Fruit fly (Drosophila melanogaster) whole organism, embryonic: Measurements from ENCODE around the gene Ac3.
A peak's percentile ranks its signal among the peaks of the same experiment; 100 is the strongest.

Experiments
- Ada2b ChIP-seq: fragments of 200-800 bp; sonication (Bioruptor generic); IDR thresholded peaks from 2 replicates; pipeline ENCODE4 v1.3.6; 2022; ENCODE audit warnings: missing biosample characterization, missing genetic modification characterization
- Bdp1 ChIP-seq: fragments of 200-800 bp; sonication (Bioruptor generic); optimal IDR thresholded peaks from 3 replicates; lab custom pipeline; 2016; ENCODE audit warnings: missing biosample characterization, missing genetic modification characterization
- Blimp-1 ChIP-seq: fragments of 200-800 bp; sonication (Bioruptor generic); optimal IDR thresholded peaks from 3 replicates; lab custom pipeline; 2018; ENCODE audit warnings: missing biosample characterization, missing genetic modification characterization, mild to moderate bottlenecking, moderate library complexity, missing genetic modification reagents
- CG10654 ChIP-seq: fragments of 200-800 bp; sonication (Bioruptor generic); optimal IDR thresholded peaks from 2 replicates; lab custom pipeline; 2016; ENCODE audit warnings: missing biosample characterization, missing genetic modification characterization
- CG11247 ChIP-seq: fragments of 200-800 bp; sonication (Bioruptor generic); IDR thresholded peaks from 2 replicates; pipeline ENCODE4 v1.3.6; 2022; ENCODE audit warnings: missing biosample characterization, missing genetic modification characterization
- CG12104 ChIP-seq: fragments of 200-800 bp; sonication (Bioruptor generic); optimal IDR thresholded peaks from 3 replicates; lab custom pipeline; 2016; ENCODE audit warnings: missing biosample characterization, missing genetic modification characterization
- CG12236 ChIP-seq: fragments of 200-800 bp; sonication (Bioruptor generic); optimal IDR thresholded peaks from 2 replicates; lab custom pipeline; 2016; ENCODE audit warnings: missing biosample characterization, missing genetic modification characterization
- CG12299 ChIP-seq: fragments of 200-800 bp; sonication (Bioruptor generic); optimal IDR thresholded peaks from 2 replicates; lab custom pipeline; 2018; ENCODE audit warnings: missing biosample characterization, mild to moderate bottlenecking, missing genetic modification characterization
- CG13624 ChIP-seq: fragments of 200-800 bp; sonication (Bioruptor generic); optimal IDR thresholded peaks from 2 replicates; lab custom pipeline; 2016; ENCODE audit warnings: missing biosample characterization, missing genetic modification characterization
- CG14050 ChIP-seq: fragments of 200-800 bp; sonication (Bioruptor generic); IDR thresholded peaks from 3 replicates; pipeline ENCODE4 v1.3.6; 2022; ENCODE audit warnings: missing biosample characterization, missing genetic modification characterization
- CG14860 ChIP-seq: fragments of 200-800 bp; sonication (Bioruptor generic); IDR thresholded peaks from 3 replicates; pipeline ENCODE4 v1.3.6; 2022; ENCODE audit warnings: missing biosample characterization, missing genetic modification characterization; ENCODE audit not compliant: partially characterized antibody
- CG17802 ChIP-seq: fragments of 200-800 bp; sonication (Bioruptor generic); optimal IDR thresholded peaks from 2 replicates; lab custom pipeline; 2018; ENCODE audit warnings: missing biosample characterization, mild to moderate bottlenecking, missing genetic modification characterization, moderate library complexity
- CG1792 ChIP-seq: fragments of 200-800 bp; sonication (Bioruptor generic); optimal IDR thresholded peaks from 2 replicates; lab custom pipeline; 2016; ENCODE audit warnings: missing biosample characterization, missing genetic modification characterization
- CG2875 ChIP-seq: fragments of 200-800 bp; sonication (Bioruptor generic); optimal IDR thresholded peaks from 2 replicates; lab custom pipeline; 2017; ENCODE audit warnings: missing biosample characterization, mild to moderate bottlenecking, missing genetic modification characterization, missing genetic modification reagents
- CG31441 ChIP-seq: fragments of 200-800 bp; sonication (Bioruptor generic); IDR thresholded peaks from 2 replicates; pipeline ENCODE4 v1.3.6; 2022; ENCODE audit warnings: missing biosample characterization, missing genetic modification characterization
- CG3847 ChIP-seq: fragments of 200-800 bp; sonication (Bioruptor generic); IDR thresholded peaks from 2 replicates; pipeline ENCODE4 v1.3.6; 2022; ENCODE audit warnings: missing biosample characterization, missing genetic modification characterization
- CG4282 ChIP-seq: fragments of 200-800 bp; sonication (Bioruptor generic); optimal IDR thresholded peaks from 2 replicates; lab custom pipeline; 2016; ENCODE audit warnings: missing biosample characterization, missing genetic modification characterization
- CG4707 ChIP-seq: fragments of 200-800 bp; sonication (Bioruptor generic); optimal IDR thresholded peaks from 2 replicates; lab custom pipeline; 2018; ENCODE audit warnings: missing biosample characterization, mild to moderate bottlenecking, missing genetic modification characterization, moderate library complexity
- CG6254 ChIP-seq: fragments of 200-800 bp; sonication (Bioruptor generic); optimal IDR thresholded peaks from 3 replicates; lab custom pipeline; 2017; ENCODE audit warnings: mild to moderate bottlenecking, missing biosample characterization, missing genetic modification reagents, missing genetic modification characterization
- CG6654 ChIP-seq: fragments of 200-800 bp; sonication (Bioruptor generic); optimal IDR thresholded peaks from 2 replicates; lab custom pipeline; 2017; ENCODE audit warnings: missing biosample characterization, mild to moderate bottlenecking, missing genetic modification characterization
- CG6813 ChIP-seq: fragments of 200-800 bp; sonication (Bioruptor generic); optimal IDR thresholded peaks from 2 replicates; lab custom pipeline; 2017; ENCODE audit warnings: missing biosample characterization, missing genetic modification characterization, mild to moderate bottlenecking, moderate library complexity, missing genetic modification reagents
- CG8281 ChIP-seq: fragments of 200-800 bp; sonication (Bioruptor generic); optimal IDR thresholded peaks from 2 replicates; lab custom pipeline; 2018; ENCODE audit warnings: missing biosample characterization, mild to moderate bottlenecking, missing genetic modification characterization, moderate library complexity
- CG8290 ChIP-seq, 3 experiments: fragments of 200-800 bp; sonication (Bioruptor generic); optimal IDR thresholded peaks; 2 replicates each; lab custom pipeline; 2016 to 2019; ENCODE audit warnings: missing biosample characterization in 3 of 3, missing genetic modification characterization in 3 of 3, mild to moderate bottlenecking in 2 of 3, moderate library complexity in 1 of 3
- CG8388 ChIP-seq: fragments of 200-800 bp; sonication (Bioruptor generic); optimal IDR thresholded peaks from 2 replicates; lab custom pipeline; 2019; ENCODE audit warnings: missing biosample characterization, mild to moderate bottlenecking, missing genetic modification characterization, moderate library complexity
- Dip2 ChIP-seq: fragments of 200-800 bp; sonication (Bioruptor generic); IDR thresholded peaks from 2 replicates; pipeline ENCODE4 v1.3.6; 2022; ENCODE audit warnings: missing biosample characterization, missing genetic modification characterization
- Doc3 ChIP-seq: fragments of 200-800 bp; sonication (Bioruptor generic); IDR thresholded peaks from 3 replicates; pipeline ENCODE4 v1.3.6; 2022; ENCODE audit warnings: missing biosample characterization, missing genetic modification characterization; ENCODE audit not compliant: partially characterized antibody
- Ets65A ChIP-seq: fragments of 200-800 bp; sonication (Bioruptor generic); peaks from one replicate; lab custom pipeline; 2016; ENCODE audit warnings: missing biosample characterization, missing genetic modification characterization
- HLH3B ChIP-seq: fragments of 200-800 bp; sonication (Bioruptor generic); IDR thresholded peaks from 2 replicates; pipeline ENCODE4 v1.3.6; 2022; ENCODE audit warnings: missing biosample characterization, missing genetic modification characterization
- HLH4C ChIP-seq: fragments of 200-800 bp; sonication (Bioruptor generic); IDR thresholded peaks from 3 replicates; pipeline ENCODE4 v1.3.6; 2022; ENCODE audit warnings: missing biosample characterization, missing genetic modification characterization; ENCODE audit not compliant: partially characterized antibody
- Hand ChIP-seq: fragments of 200-800 bp; sonication (Bioruptor generic); optimal IDR thresholded peaks from 2 replicates; lab custom pipeline; 2017; ENCODE audit warnings: mild to moderate bottlenecking, missing biosample characterization, missing genetic modification reagents, missing genetic modification characterization
- Hr51 ChIP-seq, 2 experiments: fragments of 200-800 bp; sonication (Bioruptor generic); optimal IDR thresholded peaks; 2 replicates in 1 of 2; 3 replicates in 1 of 2; lab custom pipeline; 2016 to 2018; ENCODE audit warnings: missing biosample characterization in 2 of 2, missing genetic modification characterization in 2 of 2, mild to moderate bottlenecking in 1 of 2, moderate library complexity in 1 of 2
- Lhr ChIP-seq: fragments of 200-800 bp; sonication (Bioruptor generic); optimal IDR thresholded peaks from 3 replicates; lab custom pipeline; 2017; ENCODE audit warnings: mild to moderate bottlenecking, missing biosample characterization, missing genetic modification reagents, missing genetic modification characterization
- Lpt ChIP-seq: fragments of >200 bp; optimal IDR thresholded peaks from 2 replicates; lab custom pipeline; 2018; ENCODE audit warnings: missing biosample characterization, missing genetic modification characterization
- Myb ChIP-seq: fragments of 200-800 bp; sonication (Bioruptor generic); optimal IDR thresholded peaks from 2 replicates; lab custom pipeline; 2016; ENCODE audit warnings: missing biosample characterization, missing genetic modification characterization
- Side ChIP-seq: fragments of 200-800 bp; sonication (Bioruptor generic); optimal IDR thresholded peaks from 2 replicates; lab custom pipeline; 2016; ENCODE audit warnings: missing biosample characterization, missing genetic modification characterization
- bigmax ChIP-seq: fragments of 200-800 bp; sonication (Bioruptor generic); optimal IDR thresholded peaks from 2 replicates; lab custom pipeline; 2018; ENCODE audit warnings: missing biosample characterization, mild to moderate bottlenecking, missing genetic modification characterization
- cas ChIP-seq: fragments of 200-800 bp; sonication (Bioruptor generic); IDR thresholded peaks from 2 replicates; pipeline ENCODE4 v1.3.6; 2022; ENCODE audit warnings: missing biosample characterization, missing genetic modification characterization
- chinmo ChIP-seq: fragments of 200-800 bp; sonication (Bioruptor generic); IDR thresholded peaks from 4 replicates; pipeline ENCODE4 v1.3.6; 2022; ENCODE audit warnings: missing biosample characterization, missing genetic modification characterization; ENCODE audit not compliant: partially characterized antibody
- ems ChIP-seq: fragments of 200-800 bp; sonication (Bioruptor generic); optimal IDR thresholded peaks from 3 replicates; lab custom pipeline; 2016; ENCODE audit warnings: missing biosample characterization, missing genetic modification characterization
- esg ChIP-seq: fragments of 200-800 bp; sonication (Bioruptor generic); conservative IDR thresholded peaks from 2 replicates; pipeline ENCODE4 v1.3.6; 2022; ENCODE audit warnings: missing biosample characterization, missing genetic modification characterization
- eve ChIP-seq, 2 experiments: fragments of >200 bp; optimal IDR thresholded peaks; 2 replicates each; lab custom pipeline; 2017; ENCODE audit warnings: missing biosample characterization in 2 of 2, missing genetic modification characterization in 2 of 2
- fd102C ChIP-seq: fragments of 200-800 bp; sonication (Bioruptor generic); optimal IDR thresholded peaks from 2 replicates; lab custom pipeline; 2018; ENCODE audit warnings: missing biosample characterization, mild to moderate bottlenecking, missing genetic modification characterization, moderate library complexity
- gem ChIP-seq: fragments of 200-800 bp; sonication (Bioruptor generic); optimal IDR thresholded peaks from 2 replicates; lab custom pipeline; 2019; ENCODE audit warnings: missing biosample characterization, mild to moderate bottlenecking, missing genetic modification characterization, moderate library complexity
- luna ChIP-seq: fragments of 200-800 bp; sonication (Bioruptor generic); optimal IDR thresholded peaks from 2 replicates; lab custom pipeline; 2016; ENCODE audit warnings: missing biosample characterization, missing genetic modification characterization
- mam ChIP-seq: fragments of 200-800 bp; sonication (Bioruptor generic); optimal IDR thresholded peaks from 3 replicates; lab custom pipeline; 2016; ENCODE audit warnings: missing biosample characterization, missing genetic modification characterization
- pita ChIP-seq: fragments of 200-800 bp; sonication (Bioruptor generic); optimal IDR thresholded peaks from 2 replicates; lab custom pipeline; 2017; ENCODE audit warnings: missing biosample characterization, mild to moderate bottlenecking, missing genetic modification characterization
- sens ChIP-seq: fragments of 200-800 bp; sonication (Bioruptor generic); peaks from one replicate; lab custom pipeline; 2016; ENCODE audit warnings: missing biosample characterization, missing genetic modification characterization
- usp ChIP-seq: fragments of >200 bp; optimal IDR thresholded peaks from 2 replicates; lab custom pipeline; 2017; ENCODE audit warnings: missing biosample characterization, missing genetic modification characterization
- wor ChIP-seq: fragments of 200-800 bp; sonication (Bioruptor generic); IDR thresholded peaks from 2 replicates; pipeline ENCODE4 v1.3.6; 2022; ENCODE audit warnings: missing biosample characterization, missing genetic modification characterization
- zf30C ChIP-seq: fragments of 200-800 bp; sonication (Bioruptor generic); optimal IDR thresholded peaks from 3 replicates; lab custom pipeline; 2018; ENCODE audit warnings: missing biosample characterization, mild to moderate bottlenecking, missing genetic modification characterization

Ac3 gene

dm6 chr2L:21618738-21619431 is 13.5 kb upstream of the Ac3 start (continued):
- TF ChIP-seq CG2875 (GFP tag; lab: Kevin White, UChicago) = no peak
- peak; percentile 40 for TF ChIP-seq Side (GFP tag; lab: Kevin White, UChicago)
- TF ChIP-seq CG14050 (GFP tag; lab: Robert Waterston, UW) = no peak
- no peak for TF ChIP-seq CG12299
- no peak for TF ChIP-seq Blimp-1
- no peak for TF ChIP-seq CG14860 (GFP tag; lab: Robert Waterston, UW)
- no peak for TF ChIP-seq CG4707 (GFP tag; lab: Kevin White, UChicago)
- TF ChIP-seq CG6254 (GFP tag; lab: Kevin White, UChicago) = no peak
- TF ChIP-seq HLH3B (GFP tag; lab: Robert Waterston, UW) = no peak
- peak; percentile 37 for TF ChIP-seq CG10654 (GFP tag; lab: Kevin White, UChicago)
- no peak for TF ChIP-seq CG8290 (GFP tag; optimal IDR thresholded peaks at IDR 0.05; lab: Kevin White, UChicago)
- peak in 1 of 2 experiments; percentile 51 for TF ChIP-seq CG8290 (tag; optimal IDR thresholded peaks at IDR 0.05; lab: Kevin White, UChicago)
- no peak for TF ChIP-seq Lhr (GFP tag; lab: Kevin White, UChicago)
- no peak for TF ChIP-seq CG6654 (GFP tag; lab: Kevin White, UChicago)
- no peak for TF ChIP-seq CG11247 (GFP tag; lab: Robert Waterston, UW)
- TF ChIP-seq Hr51 (GFP tag; optimal IDR thresholded peaks at IDR 0.05; lab: Kevin White, UChicago) = no peak
- TF ChIP-seq CG6813 (GFP tag; lab: Kevin White, UChicago) = no peak
- TF ChIP-seq Myb (GFP tag; lab: Kevin White, UChicago) = peak; percentile 44
- no peak for TF ChIP-seq CG13624 (GFP tag; lab: Kevin White, UChicago)
- TF ChIP-seq Lpt (GFP tag; lab: Kevin White, UChicago) = no peak
- TF ChIP-seq CG8281 (tag; lab: Kevin White, UChicago) = no peak
- no peak for TF ChIP-seq bigmax (GFP tag; lab: Kevin White, UChicago)
- no peak for TF ChIP-seq cas (GFP tag; lab: Robert Waterston, UW)
- TF ChIP-seq CG8388 (GFP tag; lab: Kevin White, UChicago) = peak; percentile 23
- no peak for TF ChIP-seq luna (GFP tag; lab: Kevin White, UChicago)
- no peak for TF ChIP-seq CG1792 (GFP tag; lab: Kevin White, UChicago)
- no peak for TF ChIP-seq Ada2b (GFP tag; lab: Robert Waterston, UW)
- TF ChIP-seq chinmo (GFP tag; lab: Robert Waterston, UW) = 0 out of 4 replicates have a peak, but pooled peaks have one; percentile 53
- no peak for TF ChIP-seq esg
- TF ChIP-seq Dip2 (GFP tag; lab: Robert Waterston, UW) = no peak
- no peak for TF ChIP-seq zf30C (GFP tag; lab: Kevin White, UChicago)
- no peak for TF ChIP-seq wor
- no peak for TF ChIP-seq CG4282 (GFP tag; lab: Kevin White, UChicago)
- TF ChIP-seq ems (GFP tag; lab: Kevin White, UChicago) = no peak
- no peak for TF ChIP-seq pita (GFP tag; lab: Kevin White, UChicago)
- TF ChIP-seq sens (GFP tag; lab: Kevin White, UChicago) = peak; percentile 89
- TF ChIP-seq usp (GFP tag; lab: Kevin White, UChicago) = no peak
- no peak for TF ChIP-seq fd102C (GFP tag; lab: Kevin White, UChicago)
- TF ChIP-seq gem (tag; lab: Kevin White, UChicago) = peak; percentile 63
- peak; percentile 36 for TF ChIP-seq mam (GFP tag; lab: Kevin White, UChicago)
- no peak for TF ChIP-seq Ets65A (GFP tag; lab: Kevin White, UChicago)
- no peak for TF ChIP-seq Doc3 (GFP tag; lab: Robert Waterston, UW)
- TF ChIP-seq CG12104 (GFP tag; lab: Kevin White, UChicago) = no peak
- TF ChIP-seq Hand (GFP tag; lab: Kevin White, UChicago) = no peak
- no peak for TF ChIP-seq CG3847 (GFP tag; lab: Robert Waterston, UW)
- no peak for TF ChIP-seq CG12236 (GFP tag; lab: Kevin White, UChicago)
- no peak for TF ChIP-seq Bdp1 (GFP tag; lab: Kevin White, UChicago)
- no peak for TF ChIP-seq CG17802
- TF ChIP-seq eve (GFP tag; optimal IDR thresholded peaks at IDR 0.05; lab: Kevin White, UChicago) = peak in 1 of 2 experiments; percentile 48
- peak; percentile 20; the same call in 1 of the 2 replicates for TF ChIP-seq CG31441 (GFP tag; lab: Robert Waterston, UW)
- no peak for TF ChIP-seq HLH4C (GFP tag; lab: Robert Waterston, UW)
